Worm (Caenorhabditis elegans) whole organism, L4 larva: Measurements from ENCODE around the gene egas-2.

Experiments
- D1046.2 ChIP-seq: fragments of 200-800 bp; sonication (Bioruptor generic); IDR thresholded peaks from 2 replicates; pipeline ENCODE4 v1.3.6; 2022; ENCODE audit warnings: missing genetic modification characterization, missing compliant biosample characterization
- F26F4.8 ChIP-seq: fragments of 200-800 bp; sonication (Bioruptor generic); conservative IDR thresholded peaks from 2 replicates; pipeline ENCODE4 v1.3.6; 2022; ENCODE audit warnings: missing genetic modification characterization, missing compliant biosample characterization
- Y48G9A.11 ChIP-seq: fragments of 200-800 bp; sonication (Bioruptor generic); IDR thresholded peaks from 2 replicates; pipeline ENCODE4 v1.3.6; 2022; ENCODE audit warnings: missing genetic modification reagents, missing genetic modification characterization, missing compliant biosample characterization
- Y75B8A.6 ChIP-seq: fragments of 200-800 bp; sonication (Bioruptor generic); IDR thresholded peaks from 2 replicates; pipeline ENCODE4 v1.3.6; 2022; ENCODE audit warnings: missing genetic modification reagents, missing genetic modification characterization, missing compliant biosample characterization
- ZK337.2 ChIP-seq: fragments of 200-800 bp; sonication (Bioruptor generic); IDR thresholded peaks from 2 replicates; pipeline ENCODE4 v1.3.6; 2022; ENCODE audit warnings: missing genetic modification reagents, missing genetic modification characterization, missing compliant biosample characterization
- ZK546.5 ChIP-seq, 2 experiments: sonication (generic microtip); optimal IDR thresholded peaks; 2 replicates each; lab custom pipeline; 2017; ENCODE audit warnings: missing biosample characterization in 2 of 2, missing genetic modification characterization in 2 of 2
- aha-1 ChIP-seq: fragments of 150-350 bp; peaks from one replicate; lab custom pipeline; 2014; ENCODE audit warnings: missing biosample characterization, missing genetic modification characterization
- aly-2 ChIP-seq: sonication (generic microtip); optimal IDR thresholded peaks from 2 replicates; lab custom pipeline; 2018; ENCODE audit warnings: missing biosample characterization, missing genetic modification characterization
- ama-1 ChIP-seq: fragments of 150-350 bp; optimal IDR thresholded peaks from 2 replicates; lab custom pipeline; 2014; ENCODE audit warnings: inconsistent platforms, mixed read lengths
- ceh-28 ChIP-seq: fragments of 150-350 bp; optimal IDR thresholded peaks from 2 replicates; lab custom pipeline; 2014; ENCODE audit warnings: missing biosample characterization, missing genetic modification reagents, missing genetic modification characterization
- ceh-44 ChIP-seq: fragments of 200-800 bp; sonication (Bioruptor generic); IDR thresholded peaks from 2 replicates; pipeline ENCODE4 v1.3.6; 2022; ENCODE audit warnings: missing genetic modification reagents, missing genetic modification characterization, missing compliant biosample characterization
- daf-12 ChIP-seq: fragments of 150-350 bp; optimal IDR thresholded peaks from 2 replicates; lab custom pipeline; 2014; ENCODE audit warnings: missing biosample characterization, missing genetic modification reagents, missing genetic modification characterization
- daf-16 ChIP-seq, 3 experiments: sonication (generic microtip); optimal IDR thresholded peaks; 2 replicates each; lab custom pipeline; 2016 to 2017; ENCODE audit warnings: missing genetic modification characterization in 3 of 3, missing genetic modification reagents in 3 of 3, mild to moderate bottlenecking in 2 of 3, missing compliant biosample characterization in 2 of 3, missing biosample characterization in 1 of 3, moderate library complexity in 1 of 3
- daf-19 ChIP-seq: fragments of 200-800 bp; sonication (Bioruptor generic); conservative IDR thresholded peaks from 2 replicates; pipeline ENCODE4 v1.3.6; 2022; ENCODE audit warnings: missing genetic modification characterization, missing compliant biosample characterization
- dmd-9 ChIP-seq: fragments of 200-800 bp; sonication (Bioruptor generic); IDR thresholded peaks from 2 replicates; pipeline ENCODE4 v1.3.6; 2022; ENCODE audit warnings: missing genetic modification reagents, missing genetic modification characterization, missing compliant biosample characterization
- egl-43 ChIP-seq: fragments of 200-800 bp; sonication (Bioruptor generic); IDR thresholded peaks from 2 replicates; pipeline ENCODE4 v1.3.6; 2022; ENCODE audit warnings: missing genetic modification reagents, missing genetic modification characterization, missing compliant biosample characterization
- jun-1 ChIP-seq: fragments of 150-350 bp; optimal IDR thresholded peaks from 2 replicates; lab custom pipeline; 2014; ENCODE audit warnings: missing biosample characterization, missing genetic modification reagents, missing genetic modification characterization
- lin-15B ChIP-seq: fragments of 150-350 bp; sonication (generic microtip); optimal IDR thresholded peaks from 3 replicates; lab custom pipeline; 2014; ENCODE audit warnings: missing biosample characterization, missing genetic modification characterization
- lin-29 ChIP-seq: fragments of 200-800 bp; sonication (Bioruptor generic); IDR thresholded peaks from 2 replicates; pipeline ENCODE4 v1.3.6; 2022; ENCODE audit warnings: missing genetic modification reagents, missing genetic modification characterization, missing compliant biosample characterization
- lin-38 ChIP-seq: fragments of 200-800 bp; sonication (Bioruptor generic); IDR thresholded peaks from 2 replicates; pipeline ENCODE4 v1.3.6; 2022; ENCODE audit warnings: missing genetic modification reagents, missing genetic modification characterization, missing compliant biosample characterization
- lsy-2 ChIP-seq, 2 experiments: fragments of 150-350 bp in 1 of 2; sonication (generic microtip) in 1 of 2; optimal IDR thresholded peaks; 2 replicates each; lab custom pipeline; 2014 to 2017; ENCODE audit warnings: missing biosample characterization in 2 of 2, missing genetic modification characterization in 2 of 2
- mdl-1 ChIP-seq, 2 experiments: fragments of 150-350 bp in 1 of 2; sonication (generic microtip) in 1 of 2; optimal IDR thresholded peaks; 2 replicates each; lab custom pipeline; 2014 to 2017; ENCODE audit warnings: missing biosample characterization in 2 of 2, missing genetic modification characterization in 2 of 2
- mdt-29 ChIP-seq: fragments of 200-800 bp; sonication (Bioruptor generic); IDR thresholded peaks from 2 replicates; pipeline ENCODE4 v1.3.6; 2022; ENCODE audit warnings: missing genetic modification reagents, missing genetic modification characterization, missing compliant biosample characterization
- mep-1 ChIP-seq: fragments of 150-350 bp; sonication (generic microtip); optimal IDR thresholded peaks from 3 replicates; lab custom pipeline; 2014; ENCODE audit warnings: missing biosample characterization, missing genetic modification characterization
- mes-2 ChIP-seq: sonication (generic microtip); optimal IDR thresholded peaks from 2 replicates; lab custom pipeline; 2016; ENCODE audit warnings: missing genotype, mild to moderate bottlenecking, missing genetic modification characterization, missing compliant biosample characterization; ENCODE audit not compliant: poor library complexity, severe bottlenecking
- nhr-237 ChIP-seq: sonication (generic microtip); optimal IDR thresholded peaks from 2 replicates; lab custom pipeline; 2017; ENCODE audit warnings: missing biosample characterization, missing genetic modification characterization
- nhr-25 ChIP-seq: sonication (generic microtip); optimal IDR thresholded peaks from 2 replicates; lab custom pipeline; 2017; ENCODE audit warnings: missing genetic modification characterization, mild to moderate bottlenecking, missing compliant biosample characterization, antibody characterized with exemption, moderate library complexity, borderline replicate concordance; ENCODE audit not compliant: insufficient read depth
- nhr-41 ChIP-seq: fragments of 200-800 bp; sonication (Bioruptor generic); IDR thresholded peaks from 2 replicates; pipeline ENCODE4 v1.3.6; 2022; ENCODE audit warnings: missing genetic modification reagents, missing genetic modification characterization, missing compliant biosample characterization
- nhr-48 ChIP-seq: sonication (generic microtip); optimal IDR thresholded peaks from 2 replicates; lab custom pipeline; 2016; ENCODE audit warnings: mild to moderate bottlenecking, missing genetic modification characterization, missing compliant biosample characterization
- nhr-6 ChIP-seq: fragments of 150-350 bp; optimal IDR thresholded peaks from 2 replicates; lab custom pipeline; 2014; ENCODE audit warnings: missing biosample characterization, missing genetic modification characterization
- pha-4 ChIP-seq, 2 experiments: fragments of 150-350 bp in 1 of 2; fragments of 200-800 bp in 1 of 2; sonication (Bioruptor generic) in 1 of 2; IDR thresholded peaks in 1 of 2; optimal IDR thresholded peaks in 1 of 2; 2 replicates each; pipeline versions ENCODE4 v1.3.6 to Lab custom; 2014 to 2022; ENCODE audit warnings: missing genetic modification characterization in 2 of 2, missing genetic modification reagents in 2 of 2, missing biosample characterization in 1 of 2, missing compliant biosample characterization in 1 of 2
- php-3 ChIP-seq: fragments of 200-800 bp; sonication (Bioruptor generic); IDR thresholded peaks from 2 replicates; pipeline ENCODE4 v1.3.6; 2022; ENCODE audit warnings: missing genetic modification reagents, missing genetic modification characterization, missing compliant biosample characterization
- saeg-2 ChIP-seq: fragments of 200-800 bp; sonication (Bioruptor generic); IDR thresholded peaks from 2 replicates; pipeline ENCODE4 v1.3.6; 2022; ENCODE audit warnings: missing genetic modification reagents, missing genetic modification characterization, missing compliant biosample characterization
- sdz-12 ChIP-seq: fragments of 200-800 bp; sonication (Bioruptor generic); optimal IDR thresholded peaks from 2 replicates; lab custom pipeline; 2018; ENCODE audit warnings: mild to moderate bottlenecking, missing genetic modification characterization, missing compliant biosample characterization
- set-16 ChIP-seq: fragments of 200-800 bp; sonication (Bioruptor generic); IDR thresholded peaks from 2 replicates; pipeline ENCODE4 v1.3.6; 2022; ENCODE audit warnings: missing genetic modification reagents, missing genetic modification characterization, missing compliant biosample characterization
- skn-1 ChIP-seq: fragments of 150-350 bp; optimal IDR thresholded peaks from 2 replicates; lab custom pipeline; 2014; ENCODE audit warnings: missing biosample characterization, missing genetic modification characterization
- spr-3 ChIP-seq: fragments of 200-800 bp; sonication (Bioruptor generic); optimal IDR thresholded peaks from 2 replicates; lab custom pipeline; 2018; ENCODE audit warnings: mild to moderate bottlenecking, missing genetic modification characterization, missing compliant biosample characterization
- tra-1 ChIP-seq: fragments of 200-800 bp; sonication (Bioruptor generic); IDR thresholded peaks from 2 replicates; pipeline ENCODE4 v1.3.6; 2022; ENCODE audit warnings: missing genetic modification reagents, missing genetic modification characterization, missing compliant biosample characterization
- unc-39 ChIP-seq: sonication (generic microtip); optimal IDR thresholded peaks from 2 replicates; lab custom pipeline; 2017; ENCODE audit warnings: missing biosample characterization, missing genetic modification characterization
- zfp-3 ChIP-seq: fragments of 200-800 bp; sonication (Bioruptor generic); conservative IDR thresholded peaks from 2 replicates; pipeline ENCODE4 v1.3.6; 2022; ENCODE audit warnings: missing genetic modification reagents, missing genetic modification characterization, missing compliant biosample characterization

The egas-2 gene

ce11 chrV:18637544-18638366 is 12.4 kb upstream of the egas-2 start (continued):
- TF ChIP-seq Y48G9A.11 (no peak), php-3 (GFP tag; lab: Robert Waterston, UW) (no peak), dmd-9 (GFP tag; lab: Robert Waterston, UW) (no peak), skn-1 (tag; lab: Kevin White, UChicago) (no peak), F26F4.8 (GFP tag; lab: Robert Waterston, UW) (no peak), lin-15B (tag; lab: Kevin White, UChicago) (no peak), ZK337.2 (GFP tag; lab: Robert Waterston, UW) (no peak), ZK546.5 (tag; optimal IDR thresholded peaks at IDR 0.05; lab: Kevin White, UChicago) (no peak), zfp-3 (GFP tag; lab: Robert Waterston, UW) (no peak), jun-1 (tag; lab: Kevin White, UChicago) (no peak), daf-12 (no peak), lin-38 (no peak), mdt-29 (GFP tag; lab: Robert Waterston, UW) (peak; percentile 33; the same call in 1 of the 2 replicates), ceh-28 (tag; lab: Kevin White, UChicago) (no peak), Y75B8A.6 (no peak)

ce11 chrV:18638367-18638873 is 11.7 kb upstream of the egas-2 start, which contains the start of gene col-42:
TSS of gene col-42 (plus strand) at chrV:18638484.
- TF ChIP-seq D1046.2 (GFP tag; lab: Robert Waterston, UW), result 0 out of 2 replicates have a peak, but pooled peaks have one; percentile 10
- no peak for TF ChIP-seq daf-16 (GFP tag; optimal IDR thresholded peaks at IDR 0.05; lab: Kevin White, UChicago)
- TF ChIP-seq daf-16 (tag; optimal IDR thresholded peaks at IDR 0.05; lab: Kevin White, UChicago), result no peak
- no peak for TF ChIP-seq saeg-2 (GFP tag; lab: Robert Waterston, UW)
- TF ChIP-seq ama-1 (lab: Kevin White, UChicago), result peak; percentile 38
- no peak for TF ChIP-seq mdl-1 (tag; optimal IDR thresholded peaks at IDR 0.05; lab: Kevin White, UChicago)
- TF ChIP-seq sdz-12, result no peak
- TF ChIP-seq zfp-3 (GFP tag; lab: Robert Waterston, UW), result peak; percentile 14; the same call in 1 of the 2 replicates
- no peak for TF ChIP-seq nhr-237 (tag; lab: Kevin White, UChicago)
- TF ChIP-seq nhr-25 (tag; lab: Kevin White, UChicago), result peak; percentile 11

DNA sequence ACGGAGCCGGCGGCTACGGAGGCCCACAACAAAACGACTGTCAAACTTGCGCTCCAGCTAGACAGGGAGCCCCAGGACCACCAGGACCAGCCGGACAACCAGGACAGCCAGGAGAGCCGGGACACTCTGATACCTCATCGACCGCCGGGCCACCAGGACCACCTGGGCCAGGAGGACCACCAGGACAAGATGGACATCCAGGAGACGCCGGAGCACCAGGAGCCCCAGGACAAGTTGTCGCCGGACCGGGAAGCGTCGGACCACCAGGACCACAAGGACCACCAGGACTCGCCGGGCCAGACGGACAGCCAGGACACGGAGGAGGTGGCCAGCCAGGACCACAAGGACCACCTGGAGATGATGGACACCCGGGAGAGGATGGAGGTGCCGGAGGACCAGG is 11.1 kb upstream of the egas-2 start:
- TF ChIP-seq set-16 (GFP tag; lab: Robert Waterston, UW) (peak; percentile 98), ceh-44 (GFP tag; lab: Robert Waterston, UW) (no peak), spr-3 (GFP tag; lab: Kevin White, UChicago) (no peak), mes-2 (tag; lab: Kevin White, UChicago) (no peak), lin-29 (GFP tag; lab: Robert Waterston, UW) (no peak), zfp-3 (GFP tag; lab: Robert Waterston, UW) (no peak), unc-39 (tag; lab: Kevin White, UChicago) (no peak), mdt-29 (GFP tag; lab: Robert Waterston, UW) (no peak), egl-43 (GFP tag; lab: Robert Waterston, UW) (0 out of 2 replicates have a peak, but pooled peaks have one; percentile 3)

ce11 chrV:18639601-18640354 is 10.4 kb upstream of the egas-2 start, which contains the start of gene egas-1:
TSS of gene egas-1 (plus strand) at chrV:18640304.
- TF ChIP-seq nhr-25 (tag; lab: Kevin White, UChicago), result peak; percentile 47
- TF ChIP-seq lsy-2 (tag; optimal IDR thresholded peaks at IDR 0.05; lab: Kevin White, UChicago), result peak in 1 of 2 experiments; percentile 15
- peak; percentile 22 for TF ChIP-seq nhr-6 (tag; lab: Kevin White, UChicago)
- TF ChIP-seq zfp-3 (GFP tag; lab: Robert Waterston, UW), result peak; percentile 90; the same call in 1 of the 2 replicates
- TF ChIP-seq ama-1 (lab: Kevin White, UChicago), result peak; percentile 39
- TF ChIP-seq aha-1 (tag; lab: Kevin White, UChicago), result peak; percentile 54
- no peak for TF ChIP-seq daf-19 (GFP tag; lab: Robert Waterston, UW)
- TF ChIP-seq pha-4 (GFP tag; IDR thresholded peaks at IDR 0.05; lab: Robert Waterston, UW), result no peak
- no peak for TF ChIP-seq pha-4 (tag; optimal IDR thresholded peaks at IDR 0.05; lab: Kevin White, UChicago)
- TF ChIP-seq mep-1, result peak; percentile 33
- peak; percentile 56 for TF ChIP-seq nhr-237 (tag; lab: Kevin White, UChicago)
- no peak for TF ChIP-seq aly-2
- no peak for TF ChIP-seq lin-15B (tag; lab: Kevin White, UChicago)
- TF ChIP-seq nhr-48 (tag; lab: Kevin White, UChicago), result no peak
- no peak for TF ChIP-seq tra-1
- TF ChIP-seq nhr-41 (GFP tag; lab: Robert Waterston, UW), result no peak
